Fruit fly (Drosophila melanogaster): ENCODE measurements around the gene CG13287.
A peak's percentile ranks its signal among the peaks of the same experiment; 100 is the strongest.

CG13287 gene

dm6 chr3L:5926015-5926988, 44.2 kb downstream of the CG13287 start (continued):
- TF ChIP-seq CG3847 (GFP tag; IDR thresholded peaks at IDR 0.05) (peak; percentile 36; the same call in 1 of the 2 replicates), chn (GFP tag; optimal IDR thresholded peaks at IDR 0.05) (peak; percentile 10), odd (GFP tag; optimal IDR thresholded peaks at IDR 0.05) (no peak), abd-A (tag; optimal IDR thresholded peaks at IDR 0.05) (peak; percentile 16), CG8388 (GFP tag; optimal IDR thresholded peaks at IDR 0.05) (peak; percentile 69), phol (tag; optimal IDR thresholded peaks at IDR 0.05) (peak; percentile 33), CG1233 (GFP tag; optimal IDR thresholded peaks at IDR 0.05) (peak; percentile 14), repo (GFP tag; optimal IDR thresholded peaks at IDR 0.05) (no peak), sob (GFP tag; IDR thresholded peaks at IDR 0.05) (peak; percentile 27; the same call in 1 of the 2 replicates), Antp (GFP tag; optimal IDR thresholded peaks at IDR 0.05) (no peak), ab (GFP tag; optimal IDR thresholded peaks at IDR 0.05) (no peak), Hmx (GFP tag; optimal IDR thresholded peaks at IDR 0.05) (no peak), gro (GFP tag; optimal IDR thresholded peaks at IDR 0.05) (no peak), nau (GFP tag; optimal IDR thresholded peaks at IDR 0.05) (no peak), cad (GFP tag; optimal IDR thresholded peaks at IDR 0.05) (no peak), CG14860 (GFP tag; IDR thresholded peaks at IDR 0.05; ENCODE audit: partially characterized antibody) (no peak), CG4328 (GFP tag; optimal IDR thresholded peaks at IDR 0.05) (no peak), ase (GFP tag; IDR thresholded peaks at IDR 0.05) (0 out of 3 replicates have a peak, but pooled peaks have one; percentile 20), gem (tag; optimal IDR thresholded peaks at IDR 0.05) (peak; percentile 81), Nf-YA (GFP tag; IDR thresholded peaks at IDR 0.05) (no peak), p53 (GFP tag; optimal IDR thresholded peaks at IDR 0.05) (no peak), CG31365 (tag; optimal IDR thresholded peaks at IDR 0.05) (no peak), mirr (GFP tag; optimal IDR thresholded peaks at IDR 0.05) (no peak), Awh (GFP tag; IDR thresholded peaks at IDR 0.05) (no peak), tio (GFP tag; optimal IDR thresholded peaks at IDR 0.05) (no peak), CG2202 (tag; optimal IDR thresholded peaks at IDR 0.05) (no peak), chinmo (GFP tag; IDR thresholded peaks at IDR 0.05; ENCODE audit: partially characterized antibody) (peak; percentile 76; the same call in 2 of the 4 replicates), pfk (GFP tag; optimal IDR thresholded peaks at IDR 0.05) (no peak), Hey (tag; optimal IDR thresholded peaks at IDR 0.05) (no peak), eyg (GFP tag; optimal IDR thresholded peaks at IDR 0.05) (no peak), Stat92E (GFP tag; optimal IDR thresholded peaks at IDR 0.05) (no peak), CG2678 (tag; optimal IDR thresholded peaks at IDR 0.05) (peak; percentile 70), Gug (GFP tag; IDR thresholded peaks at IDR 0.05) (no peak), tgo (GFP tag; IDR thresholded peaks at IDR 0.05) (peak; percentile 32; the same call in 2 of the 3 replicates), ewg (GFP tag; optimal IDR thresholded peaks at IDR 0.05) (peak; percentile 43), CG17912 (GFP tag; optimal IDR thresholded peaks at IDR 0.05) (no peak), CG15269 (tag; optimal IDR thresholded peaks at IDR 0.05) (peak; percentile 62), CG17612 (GFP tag; IDR thresholded peaks at IDR 0.05) (peak; percentile 13; the same call in 1 of the 2 replicates), CG10274 (GFP tag; optimal IDR thresholded peaks at IDR 0.05) (no peak), sd (tag; optimal IDR thresholded peaks at IDR 0.05) (no peak), CG2889 (GFP tag; IDR thresholded peaks at IDR 0.05) (no peak), CG32767 (GFP tag; IDR thresholded peaks at IDR 0.05) (no peak; the same call in 1 of the 2 replicates), az2 (GFP tag; optimal IDR thresholded peaks at IDR 0.05) (peak; percentile 52), CG6654 (GFP tag; optimal IDR thresholded peaks at IDR 0.05) (no peak), Oli (tag; optimal IDR thresholded peaks at IDR 0.05) (peak; percentile 71), CG18764 (GFP tag; optimal IDR thresholded peaks at IDR 0.05) (no peak), NC2β (GFP tag; optimal IDR thresholded peaks at IDR 0.05) (no peak), CG2712 (tag; optimal IDR thresholded peaks at IDR 0.05) (peak; percentile 56)

Measured in whole organism, embryonic.